In the genomic region with DNA sequence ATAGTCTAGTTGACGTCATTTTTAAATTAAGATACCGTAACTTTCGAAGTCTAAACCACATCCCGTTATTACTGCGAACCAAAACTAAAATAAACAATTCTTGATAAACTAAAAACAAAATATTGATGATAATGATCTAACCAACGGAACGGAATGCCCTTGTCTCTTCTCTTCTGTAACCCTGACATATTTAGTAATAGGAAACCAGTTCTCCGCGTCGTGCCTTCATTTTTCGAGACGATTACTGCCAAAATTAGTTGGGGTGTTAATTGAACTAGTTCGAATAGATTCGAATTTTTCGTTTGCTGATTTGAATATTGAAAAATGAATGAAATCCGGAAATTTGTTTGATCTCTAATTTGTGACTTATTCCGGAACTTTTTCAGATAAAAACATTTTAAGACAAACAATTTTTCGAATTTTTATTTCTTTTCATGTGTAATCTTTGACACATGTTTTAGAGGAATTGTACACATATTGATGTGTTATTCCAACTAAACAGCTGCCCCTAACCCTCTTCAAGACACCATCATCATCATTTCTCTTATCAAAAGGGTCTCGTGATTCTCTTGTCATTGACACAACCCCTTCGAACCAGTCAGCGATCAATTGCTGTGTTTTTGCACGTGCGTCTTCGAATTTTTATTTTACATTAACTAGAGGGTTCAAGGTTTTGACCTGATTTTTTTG, we compare ENCODE assay signal across 8 worm cellular contexts.
TF ChIP-seq lines count a peak whose summit lies in the region.

No protein-coding gene starts in this region.

TF ChIP-seq in whole organism, L1 larva, 84 proteins besides CTCF, POLR2A, EP300 and RAD21 (continues in another document):
- TF ChIP-seq fos-1 (tag; optimal IDR thresholded peaks at IDR 0.05; lab: Kevin White, UChicago) (no peak), nhr-85 (tag; lab: Kevin White, UChicago) (peak; percentile 93), unc-86 (tag; optimal IDR thresholded peaks at IDR 0.05; lab: Kevin White, UChicago) (no peak), mab-9 (GFP tag; IDR thresholded peaks at IDR 0.05; lab: Robert Waterston, UW) (no peak), fkh-4 (tag; optimal IDR thresholded peaks at IDR 0.05; lab: Kevin White, UChicago; ENCODE audit: borderline replicate concordance) (no peak), egl-27 (tag; optimal IDR thresholded peaks at IDR 0.05; lab: Kevin White, UChicago) (no peak), ceh-82 (tag; optimal IDR thresholded peaks at IDR 0.05; lab: Kevin White, UChicago) (no peak), ztf-11 (tag; optimal IDR thresholded peaks at IDR 0.05; lab: Kevin White, UChicago) (no peak), hlh-4 (tag; optimal IDR thresholded peaks at IDR 0.05; lab: Kevin White, UChicago) (no peak), tbx-2 (tag; optimal IDR thresholded peaks at IDR 0.05; lab: Kevin White, UChicago) (peak; percentile 75), elt-3 (tag; optimal IDR thresholded peaks at IDR 0.05; lab: Kevin White, UChicago) (peak in 2 of 6 experiments; percentile 88 to 97)

TF ChIP-seq in whole organism, L2 larva, 48 proteins besides CTCF, POLR2A, EP300 and RAD21 (continues in another document):
- TF ChIP-seq ceh-82 (tag; optimal IDR thresholded peaks at IDR 0.05; lab: Kevin White, UChicago) = no peak
- no peak for TF ChIP-seq unc-55 (GFP tag; optimal IDR thresholded peaks at IDR 0.05; lab: Kevin White, UChicago)
- peak in 1 of 2 experiments; percentile 80 for TF ChIP-seq lsy-2 (tag; optimal IDR thresholded peaks at IDR 0.05; lab: Kevin White, UChicago)
- TF ChIP-seq zag-1 (tag; optimal IDR thresholded peaks at IDR 0.05; lab: Kevin White, UChicago) = no peak
- TF ChIP-seq F13H6.1 (tag; optimal IDR thresholded peaks at IDR 0.05; lab: Kevin White, UChicago) = peak; percentile 79
- peak; percentile 10 for TF ChIP-seq lin-13 (GFP tag; optimal IDR thresholded peaks at IDR 0.05; lab: Kevin White, UChicago)
- peak; percentile 8 for TF ChIP-seq Y55F3AM.14 (GFP tag; optimal IDR thresholded peaks at IDR 0.05; lab: Kevin White, UChicago)
- TF ChIP-seq R02D3.7 (tag; optimal IDR thresholded peaks at IDR 0.05; lab: Kevin White, UChicago) = no peak
- TF ChIP-seq nhr-77 (tag; optimal IDR thresholded peaks at IDR 0.05; lab: Kevin White, UChicago) = no peak
- peak; percentile 76 for TF ChIP-seq nhr-21 (tag; optimal IDR thresholded peaks at IDR 0.05; lab: Kevin White, UChicago)

TF ChIP-seq in whole organism, L3 larva, 47 proteins besides CTCF, POLR2A, EP300 and RAD21 (continues in another document):
- TF ChIP-seq nhr-43 (tag; optimal IDR thresholded peaks at IDR 0.05; lab: Kevin White, UChicago; ENCODE audit: poor library complexity, severe bottlenecking) (peak; percentile 90), lsy-12 (tag; optimal IDR thresholded peaks at IDR 0.05; lab: Kevin White, UChicago) (peak; percentile 54), egl-5 (tag; optimal IDR thresholded peaks at IDR 0.05; lab: Kevin White, UChicago) (peak; percentile 42), mml-1 (tag; optimal IDR thresholded peaks at IDR 0.05; lab: Kevin White, UChicago) (peak; percentile 29), egl-27 (tag; optimal IDR thresholded peaks at IDR 0.05; lab: Kevin White, UChicago) (peak; percentile 29), lin-39 (tag; optimal IDR thresholded peaks at IDR 0.05; lab: Kevin White, UChicago) (peak; percentile 51), unc-39 (tag; optimal IDR thresholded peaks at IDR 0.05; lab: Kevin White, UChicago) (no peak), tbx-2 (tag; optimal IDR thresholded peaks at IDR 0.05; lab: Kevin White, UChicago) (no peak), nfya-1 (tag; optimal IDR thresholded peaks at IDR 0.05; lab: Kevin White, UChicago; ENCODE audit: insufficient read depth) (peak; percentile 69), nhr-25 (tag; optimal IDR thresholded peaks at IDR 0.05; lab: Kevin White, UChicago) (peak; percentile 62)

TF ChIP-seq in whole organism, L4 larva, 104 proteins besides CTCF, POLR2A, EP300 and RAD21 (continues in another document):
- no peak for TF ChIP-seq unc-39 (tag; optimal IDR thresholded peaks at IDR 0.05; lab: Kevin White, UChicago)
- no peak for TF ChIP-seq zip-11 (GFP tag; IDR thresholded peaks at IDR 0.05; lab: Robert Waterston, UW)
- TF ChIP-seq nhr-28 (tag; optimal IDR thresholded peaks at IDR 0.05; lab: Kevin White, UChicago) = peak; percentile 94
- TF ChIP-seq snpc-1.2 (GFP tag; IDR thresholded peaks at IDR 0.05; lab: Robert Waterston, UW) = no peak
- TF ChIP-seq nhr-77 (tag; optimal IDR thresholded peaks at IDR 0.05; lab: Kevin White, UChicago) = peak; percentile 95
- TF ChIP-seq skn-1 (tag; optimal IDR thresholded peaks at IDR 0.05; lab: Kevin White, UChicago) = no peak
- no peak for TF ChIP-seq hmg-1.1 (GFP tag; IDR thresholded peaks at IDR 0.05; lab: Robert Waterston, UW)
- TF ChIP-seq daf-8 (GFP tag; IDR thresholded peaks at IDR 0.05; lab: Robert Waterston, UW) = no peak
- TF ChIP-seq ceh-20 (GFP tag; IDR thresholded peaks at IDR 0.05; lab: Robert Waterston, UW) = peak; percentile 18; the same call in 1 of the 2 replicates
- peak; percentile 14 for TF ChIP-seq ztf-7 (tag; optimal IDR thresholded peaks at IDR 0.05; lab: Kevin White, UChicago)

TF ChIP-seq in whole organism, early embryonic, 17 proteins besides CTCF, POLR2A, EP300 and RAD21:
- TF ChIP-seq tbx-11 (GFP tag; IDR thresholded peaks at IDR 0.05; lab: Robert Waterston, UW) (0 out of 2 replicates have a peak, but pooled peaks have one; percentile 11), flt-1 (GFP tag; IDR thresholded peaks at IDR 0.05; lab: Robert Waterston, UW) (no peak)

TF ChIP-seq in whole organism, late embryonic, 69 proteins besides CTCF, POLR2A, EP300 and RAD21:
- TF ChIP-seq elt-2 (tag; optimal IDR thresholded peaks at IDR 0.05; lab: Kevin White, UChicago) = peak; percentile 58
- peak; percentile 55 for TF ChIP-seq hlh-30 (tag; optimal IDR thresholded peaks at IDR 0.05; lab: Kevin White, UChicago; ENCODE audit: insufficient read depth)
- TF ChIP-seq nfya-1 (tag; optimal IDR thresholded peaks at IDR 0.05; lab: Kevin White, UChicago) = peak; percentile 24
- TF ChIP-seq ceh-30 (tag; optimal IDR thresholded peaks at IDR 0.05; lab: Kevin White, UChicago) = no peak
- TF ChIP-seq unc-42 (tag; optimal IDR thresholded peaks at IDR 0.05; lab: Kevin White, UChicago) = no peak
- peak; percentile 84 for TF ChIP-seq unc-55 (GFP tag; optimal IDR thresholded peaks at IDR 0.05; lab: Kevin White, UChicago)
- peak; percentile 20 for TF ChIP-seq tbx-2 (tag; optimal IDR thresholded peaks at IDR 0.05; lab: Kevin White, UChicago)
- TF ChIP-seq ceh-18 (tag; optimal IDR thresholded peaks at IDR 0.05; lab: Kevin White, UChicago) = peak; percentile 48

TF ChIP-seq in whole organism, mixed stage, embryonic, 35 proteins besides CTCF, POLR2A, EP300 and RAD21:
- TF ChIP-seq nhr-12 (tag; optimal IDR thresholded peaks at IDR 0.05; lab: Kevin White, UChicago) = no peak
- peak; percentile 83 for TF ChIP-seq unc-62 (GFP tag; optimal IDR thresholded peaks at IDR 0.05; lab: Kevin White, UChicago)
- TF ChIP-seq pha-4 (tag; optimal IDR thresholded peaks at IDR 0.05; lab: Kevin White, UChicago) = no peak
- TF ChIP-seq hlh-1 (tag; optimal IDR thresholded peaks at IDR 0.05; lab: Kevin White, UChicago) = peak; percentile 85
- TF ChIP-seq sem-2 (GFP tag; optimal IDR thresholded peaks at IDR 0.05; lab: Kevin White, UChicago) = no peak
- TF ChIP-seq ces-1 (GFP tag; optimal IDR thresholded peaks at IDR 0.05; lab: Kevin White, UChicago) = peak; percentile 34
- no peak for TF ChIP-seq tbx-8 (GFP tag; optimal IDR thresholded peaks at IDR 0.05; lab: Kevin White, UChicago)
- TF ChIP-seq lin-32 (GFP tag; optimal IDR thresholded peaks at IDR 0.05; lab: Kevin White, UChicago) = no peak
- no peak for TF ChIP-seq drap-1 (GFP tag; optimal IDR thresholded peaks at IDR 0.05; lab: Kevin White, UChicago)

TF ChIP-seq in whole organism, young adult, 124 proteins besides CTCF, POLR2A, EP300 and RAD21 (continues in another document):
- TF ChIP-seq aptf-3 (GFP tag; IDR thresholded peaks at IDR 0.05; lab: Robert Waterston, UW) (no peak), madf-6 (GFP tag; IDR thresholded peaks at IDR 0.05; lab: Robert Waterston, UW) (no peak), F57A8.1 (GFP tag; optimal IDR thresholded peaks at IDR 0.05; lab: Kevin White, UChicago) (no peak), tlf-1 (GFP tag; optimal IDR thresholded peaks at IDR 0.05; lab: Kevin White, UChicago) (peak; percentile 41), zim-3 (tag; optimal IDR thresholded peaks at IDR 0.05; lab: Kevin White, UChicago) (no peak), mcd-1 (GFP tag; IDR thresholded peaks at IDR 0.05; lab: Robert Waterston, UW) (no peak), nhr-90 (tag; optimal IDR thresholded peaks at IDR 0.05; lab: Kevin White, UChicago) (peak; percentile 40), egrh-3 (GFP tag; IDR thresholded peaks at IDR 0.05; lab: Robert Waterston, UW) (no peak), nhr-120 (GFP tag; IDR thresholded peaks at IDR 0.05; lab: Robert Waterston, UW) (no peak), Y79H2A.3 (GFP tag; conservative IDR thresholded peaks at IDR 0.05; lab: Robert Waterston, UW) (no peak), tbp1 (GFP tag; optimal IDR thresholded peaks at IDR 0.05; lab: Kevin White, UChicago) (peak; percentile 12), Y53F4B.3 (GFP tag; IDR thresholded peaks at IDR 0.05; lab: Robert Waterston, UW) (no peak), Y95B8A.8 (GFP tag; IDR thresholded peaks at IDR 0.05; lab: Robert Waterston, UW) (0 out of 2 replicates have a peak, but pooled peaks have one; percentile 43), efl-1 (GFP tag; optimal IDR thresholded peaks at IDR 0.05; lab: Kevin White, UChicago) (no peak), let-607 (tag; optimal IDR thresholded peaks at IDR 0.05; lab: Kevin White, UChicago) (peak in 1 of 2 experiments; percentile 73), ztf-3 (GFP tag; optimal IDR thresholded peaks at IDR 0.05; lab: Kevin White, UChicago) (no peak), ceh-58 (GFP tag; IDR thresholded peaks at IDR 0.05; lab: Robert Waterston, UW) (no peak), nfya-2 (GFP tag; IDR thresholded peaks at IDR 0.05; lab: Robert Waterston, UW) (no peak), K12H6.12 (tag; optimal IDR thresholded peaks at IDR 0.05; lab: Kevin White, UChicago) (no peak), hmg-20 (GFP tag; IDR thresholded peaks at IDR 0.05; lab: Robert Waterston, UW) (no peak), athp-1 (tag; optimal IDR thresholded peaks at IDR 0.05; lab: Kevin White, UChicago) (no peak), pbrm-1 (GFP tag; IDR thresholded peaks at IDR 0.05; lab: Robert Waterston, UW) (peak; percentile 45; the same call in 1 of the 2 replicates), ztf-25 (GFP tag; IDR thresholded peaks at IDR 0.05; lab: Robert Waterston, UW) (no peak), F55B11.4 (tag; optimal IDR thresholded peaks at IDR 0.05; lab: Kevin White, UChicago; ENCODE audit: borderline replicate concordance, insufficient read depth) (no peak), sea-2 (GFP tag; IDR thresholded peaks at IDR 0.05; lab: Robert Waterston, UW) (no peak), rcor-1 (GFP tag; IDR thresholded peaks at IDR 0.05; lab: Robert Waterston, UW) (no peak), F10E7.11 (tag; optimal IDR thresholded peaks at IDR 0.05; lab: Kevin White, UChicago) (no peak), die-1 (tag; optimal IDR thresholded peaks at IDR 0.05; lab: Kevin White, UChicago) (no peak)
